Fruit fly (Drosophila melanogaster) Kc167 (cell line): ENCODE results near the gene knrl.

ENCODE experiments used
- Myc ChIP-seq: fragments of >200 bp; optimal IDR thresholded peaks from 2 replicates; lab custom pipeline; 2017; ENCODE audit warnings: missing external identifiers
- Sin3A ChIP-seq: fragments of >200 bp; optimal IDR thresholded peaks from 2 replicates; lab custom pipeline; 2018; ENCODE audit warnings: missing external identifiers
- h ChIP-seq: fragments of >200 bp; optimal IDR thresholded peaks from 3 replicates; lab custom pipeline; 2018; ENCODE audit warnings: missing external identifiers
- insv ChIP-seq: fragments of >200 bp; optimal IDR thresholded peaks from 3 replicates; lab custom pipeline; 2018; ENCODE audit warnings: missing external identifiers
- psq ChIP-seq: fragments of >200 bp; optimal IDR thresholded peaks from 2 replicates; lab custom pipeline; 2017; ENCODE audit warnings: missing external identifiers
- ttk ChIP-seq: sonication (Bioruptor generic); optimal IDR thresholded peaks from 2 replicates; lab custom pipeline; 2017; ENCODE audit warnings: missing external identifiers

knrl gene

dm6 chr3L:20612836-20613235 is 7.6 kb downstream of the knrl start:
- TF ChIP-seq h: no peak
- TF ChIP-seq psq: no peak
- TF ChIP-seq ttk (lab: Kevin White, UChicago): no peak
- TF ChIP-seq insv: no peak
- no peak for TF ChIP-seq Myc (lab: Kevin White, UChicago)
- TF ChIP-seq Sin3A (lab: Kevin White, UChicago): no peak

dm6 chr3L:20610452-20610851 is 10.0 kb downstream of the knrl start:
- TF ChIP-seq Myc (lab: Kevin White, UChicago) (no peak), h (no peak), Sin3A (lab: Kevin White, UChicago) (no peak), insv (no peak), ttk (lab: Kevin White, UChicago) (no peak), psq (no peak)

dm6 chr3L:20603644-20604182 is 16.7 kb downstream of the knrl start:
- TF ChIP-seq insv: no peak
- TF ChIP-seq Sin3A (lab: Kevin White, UChicago): no peak
- TF ChIP-seq h: no peak

- TF ChIP-seq psq (no peak), Sin3A (lab: Kevin White, UChicago) (no peak), ttk (lab: Kevin White, UChicago) (no peak), h (no peak), Myc (lab: Kevin White, UChicago) (no peak), insv (no peak)
These were observed 17.8 kb downstream of the knrl start for dm6 chr3L:20602634-20603033.

- TF ChIP-seq ttk (lab: Kevin White, UChicago) (no peak), Myc (lab: Kevin White, UChicago) (no peak), Sin3A (lab: Kevin White, UChicago) (no peak), psq (no peak), h (no peak), insv (no peak)
These were observed 19.8 kb downstream of the knrl start for dm6 chr3L:20600644-20601043.

dm6 chr3L:20595834-20596233 is 24.6 kb downstream of the knrl start:
- TF ChIP-seq insv: no peak
- no peak for TF ChIP-seq h
- TF ChIP-seq ttk (lab: Kevin White, UChicago): no peak
- no peak for TF ChIP-seq Myc (lab: Kevin White, UChicago)
- no peak for TF ChIP-seq Sin3A (lab: Kevin White, UChicago)
- TF ChIP-seq psq: no peak

dm6 chr3L:20592577-20592976 is 27.9 kb downstream of the knrl start:
- no peak for TF ChIP-seq h
- TF ChIP-seq psq: no peak
- TF ChIP-seq ttk (lab: Kevin White, UChicago): no peak
- TF ChIP-seq insv: no peak
- no peak for TF ChIP-seq Sin3A (lab: Kevin White, UChicago)

dm6 chr3L:20588533-20588932 is 31.9 kb downstream of the knrl start:
- TF ChIP-seq Sin3A (lab: Kevin White, UChicago) (no peak), ttk (lab: Kevin White, UChicago) (no peak), h (no peak), psq (no peak), Myc (lab: Kevin White, UChicago) (no peak), insv (no peak)

dm6 chr3L:20586024-20586423 is 34.4 kb downstream of the knrl start:
- TF ChIP-seq psq (no peak), Myc (lab: Kevin White, UChicago) (no peak), Sin3A (lab: Kevin White, UChicago) (no peak), ttk (lab: Kevin White, UChicago) (no peak)

- TF ChIP-seq psq (no peak), Sin3A (lab: Kevin White, UChicago) (no peak), insv (no peak)
These were observed 36.5 kb downstream of the knrl start for dm6 chr3L:20583919-20584318.

dm6 chr3L:20582354-20582753 is 38.1 kb downstream of the knrl start:
- TF ChIP-seq insv (no peak), psq (no peak)

- no peak for TF ChIP-seq psq
These were observed 39.8 kb downstream of the knrl start for dm6 chr3L:20580614-20581013.

- no peak for TF ChIP-seq insv
- no peak for TF ChIP-seq h
- TF ChIP-seq ttk (lab: Kevin White, UChicago): no peak
- no peak for TF ChIP-seq Myc (lab: Kevin White, UChicago)
- no peak for TF ChIP-seq Sin3A (lab: Kevin White, UChicago)
- no peak for TF ChIP-seq psq
These were observed 44.0 kb downstream of the knrl start for dm6 chr3L:20576504-20576903.

- no peak for TF ChIP-seq Myc (lab: Kevin White, UChicago)
- no peak for TF ChIP-seq psq
- TF ChIP-seq h: no peak
- TF ChIP-seq ttk (lab: Kevin White, UChicago): no peak
- no peak for TF ChIP-seq insv
- no peak for TF ChIP-seq Sin3A (lab: Kevin White, UChicago)
These were observed 50.3 kb downstream of the knrl start for dm6 chr3L:20570134-20570533.
